Worm (Caenorhabditis elegans) whole organism, L1 larva: Measurements from ENCODE around the gene C54F6.5.

Experiments
- C04F5.9 ChIP-seq: sonication (generic microtip); optimal IDR thresholded peaks from 2 replicates; lab custom pipeline; 2016; ENCODE audit warnings: missing genetic modification characterization, missing compliant biosample characterization
- C16A3.4 ChIP-seq: fragments of 150-350 bp; optimal IDR thresholded peaks from 2 replicates; lab custom pipeline; 2014; ENCODE audit warnings: missing biosample characterization, missing genetic modification characterization
- alr-1 ChIP-seq: fragments of 200-800 bp; sonication (Bioruptor generic); optimal IDR thresholded peaks from 2 replicates; lab custom pipeline; 2018; ENCODE audit warnings: borderline replicate concordance, mild to moderate bottlenecking, missing genetic modification characterization, missing compliant biosample characterization
- aly-2 ChIP-seq: fragments of 150-350 bp; optimal IDR thresholded peaks from 2 replicates; lab custom pipeline; 2014; ENCODE audit warnings: missing biosample characterization, missing genetic modification characterization
- ama-1 ChIP-seq: fragments of 150-350 bp; optimal IDR thresholded peaks from 2 replicates; lab custom pipeline; 2014
- ceh-63 ChIP-seq: fragments of 200-800 bp; sonication (Bioruptor generic); optimal IDR thresholded peaks from 2 replicates; lab custom pipeline; 2018; ENCODE audit warnings: mild to moderate bottlenecking, missing genetic modification characterization, missing compliant biosample characterization
- ceh-8 ChIP-seq: fragments of 200-800 bp; sonication (Bioruptor generic); optimal IDR thresholded peaks from 2 replicates; lab custom pipeline; 2018; ENCODE audit warnings: mild to moderate bottlenecking, missing genetic modification characterization, moderate library complexity, missing compliant biosample characterization
- ceh-88 ChIP-seq: fragments of 200-800 bp; sonication (Bioruptor generic); IDR thresholded peaks from 2 replicates; pipeline ENCODE4 v1.3.6; 2022; ENCODE audit warnings: missing genetic modification characterization, missing compliant biosample characterization
- ces-1 ChIP-seq: fragments of 150-350 bp; optimal IDR thresholded peaks from 2 replicates; lab custom pipeline; 2014; ENCODE audit warnings: missing biosample characterization, missing genetic modification reagents, missing genetic modification characterization
- dpl-1 ChIP-seq, 3 experiments: fragments of 150-350 bp in 2 of 3; sonication (generic microtip) in 1 of 3; optimal IDR thresholded peaks; 2 replicates each; lab custom pipeline; 2014 to 2017; ENCODE audit warnings: missing biosample characterization in 3 of 3, missing genetic modification characterization in 3 of 3, missing genetic modification reagents in 3 of 3
- efl-3 ChIP-seq: fragments of 200-800 bp; sonication (Bioruptor generic); optimal IDR thresholded peaks from 2 replicates; lab custom pipeline; 2018; ENCODE audit warnings: mild to moderate bottlenecking, missing genetic modification characterization, missing compliant biosample characterization
- egl-13 ChIP-seq: sonication (generic microtip); optimal IDR thresholded peaks from 2 replicates; lab custom pipeline; 2016; ENCODE audit warnings: missing genotype, missing genetic modification reagents, missing genetic modification characterization, missing compliant biosample characterization
- egl-27 ChIP-seq, 2 experiments: fragments of 150-350 bp in 1 of 2; sonication (generic microtip); optimal IDR thresholded peaks; 3 replicates each; lab custom pipeline; 2017 to 2018; ENCODE audit warnings: missing biosample characterization in 2 of 2, missing genetic modification characterization in 2 of 2, missing genetic modification reagents in 2 of 2
- elt-3 ChIP-seq, 6 experiments: fragments of 150-350 bp in 1 of 6; sonication (generic microtip); optimal IDR thresholded peaks; 2 replicates each; lab custom pipeline; 2017 to 2018; ENCODE audit warnings: missing biosample characterization in 6 of 6, missing genetic modification characterization in 6 of 6, inconsistent platforms in 1 of 6
- ets-5 ChIP-seq: fragments of 200-800 bp; sonication (Bioruptor generic); IDR thresholded peaks from 2 replicates; pipeline ENCODE4 v1.3.6; 2022; ENCODE audit warnings: missing genetic modification characterization, missing compliant biosample characterization
- fkh-10 ChIP-seq: sonication (generic microtip); optimal IDR thresholded peaks from 2 replicates; lab custom pipeline; 2017; ENCODE audit warnings: missing biosample characterization, missing genetic modification reagents, missing genetic modification characterization
- fkh-4 ChIP-seq: sonication (generic microtip); optimal IDR thresholded peaks from 2 replicates; lab custom pipeline; 2016; ENCODE audit warnings: missing compliant biosample characterization, missing genetic modification characterization, borderline replicate concordance
- fos-1 ChIP-seq: fragments of 150-350 bp; optimal IDR thresholded peaks from 2 replicates; lab custom pipeline; 2014; ENCODE audit warnings: missing biosample characterization, missing genetic modification characterization
- grh-1 ChIP-seq: fragments of 200-800 bp; sonication (Bioruptor generic); IDR thresholded peaks from 2 replicates; pipeline ENCODE4 v1.3.6; 2022; ENCODE audit warnings: missing genetic modification reagents, missing genetic modification characterization, missing compliant biosample characterization
- hpl-2 ChIP-seq: fragments of 150-350 bp; optimal IDR thresholded peaks from 2 replicates; lab custom pipeline; 2014; ENCODE audit warnings: missing biosample characterization, missing genetic modification reagents, missing genetic modification characterization
- irx-1 ChIP-seq: sonication (generic microtip); optimal IDR thresholded peaks from 2 replicates; lab custom pipeline; 2016; ENCODE audit warnings: missing genetic modification characterization, missing compliant biosample characterization
- isw-1 ChIP-seq: fragments of 200-800 bp; sonication (Bioruptor generic); IDR thresholded peaks from 2 replicates; pipeline ENCODE4 v1.3.6; 2022; ENCODE audit warnings: missing genetic modification characterization, missing compliant biosample characterization
- lin-13 ChIP-seq: fragments of 150-350 bp; optimal IDR thresholded peaks from 2 replicates; lab custom pipeline; 2014; ENCODE audit warnings: missing biosample characterization, missing genetic modification reagents, missing genetic modification characterization
- lin-15B ChIP-seq: fragments of 150-350 bp; sonication (generic microtip); optimal IDR thresholded peaks from 3 replicates; lab custom pipeline; 2014; ENCODE audit warnings: missing biosample characterization, missing genetic modification characterization
- lin-35 ChIP-seq, 2 experiments: fragments of 150-350 bp; optimal IDR thresholded peaks; 2 replicates each; lab custom pipeline; 2014; ENCODE audit warnings: missing biosample characterization in 2 of 2, missing genetic modification characterization in 2 of 2, missing genetic modification reagents in 2 of 2
- lin-39 ChIP-seq: fragments of 150-350 bp; optimal IDR thresholded peaks from 2 replicates; lab custom pipeline; 2014; ENCODE audit warnings: missing biosample characterization, missing genetic modification reagents, missing genetic modification characterization
- lir-3 ChIP-seq: sonication (generic microtip); optimal IDR thresholded peaks from 2 replicates; lab custom pipeline; 2016; ENCODE audit warnings: mild to moderate bottlenecking, missing genetic modification characterization, moderate library complexity, missing compliant biosample characterization; ENCODE audit not compliant: poor library complexity
- nhr-19 ChIP-seq: fragments of 200-800 bp; sonication (Bioruptor generic); conservative IDR thresholded peaks from 2 replicates; pipeline ENCODE4 v1.3.6; 2022; ENCODE audit warnings: missing genetic modification characterization, missing compliant biosample characterization
- nhr-20 ChIP-seq: sonication (generic microtip); optimal IDR thresholded peaks from 2 replicates; lab custom pipeline; 2016; ENCODE audit warnings: mild to moderate bottlenecking, missing genetic modification characterization, missing compliant biosample characterization
- nhr-76 ChIP-seq: sonication (generic microtip); optimal IDR thresholded peaks from 2 replicates; lab custom pipeline; 2017; ENCODE audit warnings: missing biosample characterization, missing genetic modification characterization
- nhr-84 ChIP-seq: sonication (generic microtip); optimal IDR thresholded peaks from 2 replicates; lab custom pipeline; 2017; ENCODE audit warnings: missing biosample characterization, missing genetic modification characterization
- nhr-90 ChIP-seq: sonication (generic microtip); optimal IDR thresholded peaks from 2 replicates; lab custom pipeline; 2016; ENCODE audit warnings: mild to moderate bottlenecking, missing genetic modification characterization, missing compliant biosample characterization; ENCODE audit not compliant: poor library complexity
- rnt-1 ChIP-seq: sonication (generic microtip); optimal IDR thresholded peaks from 2 replicates; lab custom pipeline; 2016; ENCODE audit warnings: mild to moderate bottlenecking, missing genetic modification characterization, moderate library complexity, missing compliant biosample characterization
- skn-1 ChIP-seq: fragments of 150-350 bp; optimal IDR thresholded peaks from 2 replicates; lab custom pipeline; 2014; ENCODE audit warnings: missing biosample characterization, missing genetic modification characterization
- snpc-4 ChIP-seq: fragments of 150-350 bp; optimal IDR thresholded peaks from 2 replicates; lab custom pipeline; 2014; ENCODE audit warnings: missing biosample characterization, missing genetic modification characterization
- snu-23 ChIP-seq: sonication (generic microtip); optimal IDR thresholded peaks from 2 replicates; lab custom pipeline; 2016; ENCODE audit warnings: missing genetic modification characterization, missing compliant biosample characterization
- sox-4 ChIP-seq: sonication (generic microtip); optimal IDR thresholded peaks from 2 replicates; lab custom pipeline; 2016; ENCODE audit warnings: missing genetic modification characterization, missing compliant biosample characterization
- sptf-1 ChIP-seq: fragments of 150-350 bp; optimal IDR thresholded peaks from 2 replicates; lab custom pipeline; 2014; ENCODE audit warnings: missing biosample characterization, missing genetic modification characterization
- sup-37 ChIP-seq: fragments of 200-800 bp; sonication (Bioruptor generic); optimal IDR thresholded peaks from 2 replicates; lab custom pipeline; 2018; ENCODE audit warnings: mild to moderate bottlenecking, missing genetic modification characterization, missing compliant biosample characterization
- swsn-7 ChIP-seq: sonication (generic microtip); optimal IDR thresholded peaks from 2 replicates; lab custom pipeline; 2016; ENCODE audit warnings: missing genetic modification characterization, missing compliant biosample characterization
- xbp-1 ChIP-seq: sonication (generic microtip); optimal IDR thresholded peaks from 2 replicates; lab custom pipeline; 2016; ENCODE audit warnings: missing genetic modification characterization, missing compliant biosample characterization
- zag-1 ChIP-seq: fragments of 150-350 bp; optimal IDR thresholded peaks from 2 replicates; lab custom pipeline; 2014; ENCODE audit warnings: missing biosample characterization, missing genetic modification characterization

The C54F6.5 gene

DNA sequence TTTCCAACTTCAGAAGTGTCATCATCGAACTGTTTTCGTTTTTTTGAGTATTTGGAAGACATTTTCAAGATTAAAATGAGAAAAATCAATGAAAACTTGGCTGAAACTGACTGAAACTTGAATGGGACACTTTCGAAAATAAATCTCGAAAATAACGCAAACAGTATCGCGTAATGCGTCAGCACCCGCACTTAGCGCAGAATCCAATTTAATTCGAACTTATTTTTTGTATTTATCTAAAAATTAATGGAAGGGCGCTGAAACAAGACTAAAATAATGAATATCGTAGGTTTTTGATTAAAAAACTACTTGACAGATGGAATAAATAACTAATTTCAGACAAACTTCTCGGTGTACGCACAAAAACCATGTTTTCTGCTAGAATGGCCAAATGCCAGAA is 46.6 kb downstream of the C54F6.5 start, which contains the start of the genes snu-66 and ints-9 (continued):
- no peak for TF ChIP-seq C04F5.9 (tag; lab: Kevin White, UChicago)
- peak; percentile 54 for TF ChIP-seq skn-1 (tag; lab: Kevin White, UChicago)
- TF ChIP-seq snu-23: peak; percentile 84
- TF ChIP-seq snpc-4 (tag; lab: Kevin White, UChicago): peak; percentile 41
- no peak for TF ChIP-seq ces-1 (GFP tag; lab: Kevin White, UChicago)
- TF ChIP-seq sptf-1 (tag; lab: Kevin White, UChicago): no peak
- no peak for TF ChIP-seq ets-5 (GFP tag; lab: Robert Waterston, UW)
- TF ChIP-seq zag-1 (tag; lab: Kevin White, UChicago): no peak
- TF ChIP-seq hpl-2 (GFP tag; lab: Kevin White, UChicago): no peak
- TF ChIP-seq egl-13: no peak
- no peak for TF ChIP-seq efl-3 (GFP tag; lab: Kevin White, UChicago)
- peak; percentile 46 for TF ChIP-seq irx-1
- TF ChIP-seq lir-3: peak; percentile 18
- peak; percentile 53 for TF ChIP-seq isw-1
- TF ChIP-seq ceh-88 (GFP tag; lab: Robert Waterston, UW): no peak
- TF ChIP-seq nhr-19 (GFP tag; lab: Robert Waterston, UW): peak; percentile 70
- TF ChIP-seq rnt-1: peak; percentile 79
- peak; percentile 80 for TF ChIP-seq swsn-7 (tag; lab: Kevin White, UChicago)
- TF ChIP-seq dpl-1 (GFP tag; optimal IDR thresholded peaks at IDR 0.05; lab: Kevin White, UChicago): peak; percentile 68 to 79 (median 79)
- TF ChIP-seq xbp-1: peak; percentile 72
- TF ChIP-seq lin-39: peak; percentile 48
- TF ChIP-seq lin-35 (GFP tag; optimal IDR thresholded peaks at IDR 0.05; lab: Kevin White, UChicago): peak; percentile 75 to 85
- no peak for TF ChIP-seq nhr-84 (tag; lab: Kevin White, UChicago)
- TF ChIP-seq C16A3.4 (tag; lab: Kevin White, UChicago): peak; percentile 74
- TF ChIP-seq lin-13 (GFP tag; lab: Kevin White, UChicago): peak; percentile 57
- no peak for TF ChIP-seq fkh-10 (GFP tag; lab: Kevin White, UChicago)
- no peak for TF ChIP-seq fkh-4 (tag; lab: Kevin White, UChicago)
- TF ChIP-seq grh-1 (GFP tag; lab: Robert Waterston, UW): peak; percentile 64
- TF ChIP-seq nhr-76 (tag; lab: Kevin White, UChicago): no peak
- TF ChIP-seq aly-2: no peak
- TF ChIP-seq sup-37 (GFP tag; lab: Kevin White, UChicago): no peak
- peak in 2 of 6 experiments; percentile 23 to 35 for TF ChIP-seq elt-3 (tag; optimal IDR thresholded peaks at IDR 0.05; lab: Kevin White, UChicago)
- TF ChIP-seq fos-1 (tag; lab: Kevin White, UChicago): peak; percentile 34
- no peak for TF ChIP-seq alr-1
- no peak for TF ChIP-seq ceh-63
- peak; percentile 76 for TF ChIP-seq nhr-90 (tag; lab: Kevin White, UChicago)
- peak; percentile 77 for TF ChIP-seq nhr-20
- peak; percentile 63 for TF ChIP-seq lin-15B
- peak; percentile 29 for TF ChIP-seq ama-1 (lab: Kevin White, UChicago)
- no peak for TF ChIP-seq sox-4 (tag; lab: Kevin White, UChicago)
- TF ChIP-seq egl-27 (tag; optimal IDR thresholded peaks at IDR 0.05; lab: Kevin White, UChicago): no peak
- TF ChIP-seq ceh-8 (GFP tag; lab: Kevin White, UChicago): peak; percentile 27
